Fruit fly (Drosophila melanogaster) whole organism, embryonic: ENCODE data around the gene CG9626.
A peak's percentile ranks its signal among the peaks of the same experiment; 100 is the strongest.

Source experiments
- Atf-2 ChIP-seq: fragments of 200-800 bp; sonication (Bioruptor generic); optimal IDR thresholded peaks from 2 replicates; lab custom pipeline; 2016; ENCODE audit warnings: missing biosample characterization, missing genetic modification characterization
- Bdp1 ChIP-seq: fragments of 200-800 bp; sonication (Bioruptor generic); optimal IDR thresholded peaks from 3 replicates; lab custom pipeline; 2016; ENCODE audit warnings: missing biosample characterization, missing genetic modification characterization
- CG10366 ChIP-seq: fragments of 200-800 bp; sonication (Bioruptor generic); IDR thresholded peaks from 2 replicates; pipeline ENCODE4 v1.3.6; 2022; ENCODE audit warnings: missing biosample characterization, missing genetic modification characterization
- CG12219 ChIP-seq: fragments of 200-800 bp; sonication (Bioruptor generic); optimal IDR thresholded peaks from 3 replicates; lab custom pipeline; 2018; ENCODE audit warnings: missing biosample characterization, mild to moderate bottlenecking, missing genetic modification characterization
- CG14667 ChIP-seq: fragments of 200-800 bp; sonication (Bioruptor generic); IDR thresholded peaks from 2 replicates; pipeline ENCODE4 v1.3.6; 2022; ENCODE audit warnings: missing biosample characterization, missing genetic modification characterization
- CG15011 ChIP-seq: fragments of 200-800 bp; sonication (Bioruptor generic); optimal IDR thresholded peaks from 3 replicates; lab custom pipeline; 2018; ENCODE audit warnings: missing biosample characterization, mild to moderate bottlenecking, missing genetic modification characterization
- CG15269 ChIP-seq: fragments of 200-800 bp; sonication (Bioruptor generic); optimal IDR thresholded peaks from 2 replicates; lab custom pipeline; 2018; ENCODE audit warnings: missing biosample characterization, mild to moderate bottlenecking, missing genetic modification characterization, moderate library complexity
- CG1647 ChIP-seq: fragments of 200-800 bp; sonication (Bioruptor generic); optimal IDR thresholded peaks from 3 replicates; lab custom pipeline; 2016; ENCODE audit warnings: missing biosample characterization, missing genetic modification characterization
- CG17328 ChIP-seq: fragments of 200-800 bp; sonication (Bioruptor generic); IDR thresholded peaks from 2 replicates; pipeline ENCODE4 v1.3.6; 2022; ENCODE audit warnings: missing biosample characterization, missing genetic modification characterization
- CG17568 ChIP-seq: fragments of 200-800 bp; sonication (Bioruptor generic); optimal IDR thresholded peaks from 2 replicates; lab custom pipeline; 2018; ENCODE audit warnings: missing biosample characterization, mild to moderate bottlenecking, missing genetic modification characterization, moderate library complexity
- CG17912 ChIP-seq: fragments of 200-800 bp; sonication (Bioruptor generic); optimal IDR thresholded peaks from 2 replicates; lab custom pipeline; 2018; ENCODE audit warnings: missing biosample characterization, mild to moderate bottlenecking, missing genetic modification characterization
- CG1792 ChIP-seq: fragments of 200-800 bp; sonication (Bioruptor generic); optimal IDR thresholded peaks from 2 replicates; lab custom pipeline; 2016; ENCODE audit warnings: missing biosample characterization, missing genetic modification characterization
- CG18599 ChIP-seq: fragments of 200-800 bp; sonication (Bioruptor generic); optimal IDR thresholded peaks from 3 replicates; lab custom pipeline; 2017; ENCODE audit warnings: missing biosample characterization, missing genetic modification characterization, mild to moderate bottlenecking, moderate library complexity, missing genetic modification reagents
- CG2199 ChIP-seq: fragments of 200-800 bp; sonication (Bioruptor generic); IDR thresholded peaks from 3 replicates; pipeline ENCODE4 v1.3.6; 2022; ENCODE audit warnings: missing biosample characterization, missing genetic modification characterization
- CG31365 ChIP-seq: fragments of 200-800 bp; sonication (Bioruptor generic); optimal IDR thresholded peaks from 2 replicates; lab custom pipeline; 2018; ENCODE audit warnings: missing biosample characterization, mild to moderate bottlenecking, missing genetic modification characterization
- CG32772 ChIP-seq: fragments of 200-800 bp; sonication (Bioruptor generic); IDR thresholded peaks from 2 replicates; pipeline ENCODE4 v1.3.6; 2022; ENCODE audit warnings: missing biosample characterization, missing genetic modification characterization
- CG3995 ChIP-seq: fragments of 200-800 bp; sonication (Bioruptor generic); optimal IDR thresholded peaks from 3 replicates; lab custom pipeline; 2016; ENCODE audit warnings: missing biosample characterization, missing genetic modification characterization
- CG4820 ChIP-seq: fragments of 200-800 bp; sonication (Bioruptor generic); optimal IDR thresholded peaks from 3 replicates; lab custom pipeline; 2016; ENCODE audit warnings: missing biosample characterization, missing genetic modification characterization
- CG6272 ChIP-seq: fragments of 200-800 bp; sonication (Bioruptor generic); IDR thresholded peaks from 2 replicates; pipeline ENCODE4 v1.3.6; 2022; ENCODE audit warnings: missing biosample characterization, missing genetic modification characterization
- CG6813 ChIP-seq: fragments of 200-800 bp; sonication (Bioruptor generic); optimal IDR thresholded peaks from 2 replicates; lab custom pipeline; 2017; ENCODE audit warnings: missing biosample characterization, missing genetic modification characterization, mild to moderate bottlenecking, moderate library complexity, missing genetic modification reagents
- CG7839 ChIP-seq: fragments of 200-800 bp; sonication (Bioruptor generic); optimal IDR thresholded peaks from 3 replicates; lab custom pipeline; 2018; ENCODE audit warnings: missing biosample characterization, mild to moderate bottlenecking, missing genetic modification characterization, moderate library complexity
- CG8924 ChIP-seq: fragments of 200-800 bp; optimal IDR thresholded peaks from 3 replicates; lab custom pipeline; 2019; ENCODE audit warnings: missing biosample characterization, mild to moderate bottlenecking, missing genetic modification characterization, moderate library complexity
- CoRest ChIP-seq: fragments of 200-800 bp; sonication (Bioruptor generic); optimal IDR thresholded peaks from 3 replicates; lab custom pipeline; 2018; ENCODE audit warnings: missing biosample characterization, mild to moderate bottlenecking, missing genetic modification characterization, moderate library complexity
- ERR ChIP-seq: fragments of 200-800 bp; sonication (Bioruptor generic); optimal IDR thresholded peaks from 2 replicates; lab custom pipeline; 2016; ENCODE audit warnings: missing biosample characterization, missing genetic modification characterization
- Hand ChIP-seq: fragments of 200-800 bp; sonication (Bioruptor generic); optimal IDR thresholded peaks from 2 replicates; lab custom pipeline; 2017; ENCODE audit warnings: mild to moderate bottlenecking, missing biosample characterization, missing genetic modification reagents, missing genetic modification characterization
- Hmr ChIP-seq: fragments of 200-800 bp; sonication (Bioruptor generic); optimal IDR thresholded peaks from 3 replicates; lab custom pipeline; 2017; ENCODE audit warnings: mild to moderate bottlenecking, missing biosample characterization, missing genetic modification reagents, missing genetic modification characterization
- Jarid2 ChIP-seq: fragments of 200-800 bp; sonication (Bioruptor generic); optimal IDR thresholded peaks from 3 replicates; lab custom pipeline; 2017; ENCODE audit warnings: mild to moderate bottlenecking, missing biosample characterization, missing genetic modification reagents, missing genetic modification characterization
- Med ChIP-seq: fragments of 200-800 bp; sonication (Bioruptor generic); peaks from one replicate; lab custom pipeline; 2016; ENCODE audit warnings: missing biosample characterization, missing genetic modification characterization, mild to moderate bottlenecking, inconsistent platforms, moderate library complexity
- Nf-YB ChIP-seq: fragments of 200-800 bp; sonication (Bioruptor generic); optimal IDR thresholded peaks from 3 replicates; lab custom pipeline; 2019; ENCODE audit warnings: missing biosample characterization, mild to moderate bottlenecking, missing genetic modification characterization, moderate library complexity
- Ptx1 ChIP-seq: fragments of 200-800 bp; sonication (Bioruptor generic); IDR thresholded peaks from 2 replicates; pipeline ENCODE4 v1.3.6; 2022; ENCODE audit warnings: missing biosample characterization, missing genetic modification characterization
- ase ChIP-seq: fragments of 200-800 bp; sonication (Bioruptor generic); IDR thresholded peaks from 3 replicates; pipeline ENCODE4 v1.3.6; 2022; ENCODE audit warnings: missing biosample characterization, missing genetic modification characterization
- bbx ChIP-seq: fragments of 200-800 bp; sonication (Bioruptor generic); IDR thresholded peaks from 2 replicates; pipeline ENCODE4 v1.3.6; 2022; ENCODE audit warnings: missing biosample characterization, missing genetic modification characterization; ENCODE audit not compliant: partially characterized antibody
- btn ChIP-seq: fragments of 200-800 bp; sonication (Bioruptor generic); optimal IDR thresholded peaks from 2 replicates; lab custom pipeline; 2016; ENCODE audit warnings: missing biosample characterization, missing genetic modification characterization
- croc ChIP-seq: fragments of 200-800 bp; sonication (Bioruptor generic); conservative IDR thresholded peaks from 3 replicates; pipeline ENCODE4 v1.3.6; 2022; ENCODE audit warnings: missing biosample characterization, missing genetic modification characterization
- crol ChIP-seq: fragments of 200-800 bp; sonication (Bioruptor generic); IDR thresholded peaks from 2 replicates; pipeline ENCODE4 v1.3.6; 2022; ENCODE audit warnings: missing biosample characterization, missing genetic modification characterization
- emc ChIP-seq: fragments of 200-800 bp; sonication (Bioruptor generic); optimal IDR thresholded peaks from 2 replicates; lab custom pipeline; 2016; ENCODE audit warnings: missing biosample characterization, missing genetic modification characterization
- gem ChIP-seq: fragments of 200-800 bp; sonication (Bioruptor generic); optimal IDR thresholded peaks from 2 replicates; lab custom pipeline; 2019; ENCODE audit warnings: missing biosample characterization, mild to moderate bottlenecking, missing genetic modification characterization, moderate library complexity
- gfzf ChIP-seq: fragments of 200-800 bp; sonication (Bioruptor generic); optimal IDR thresholded peaks from 2 replicates; lab custom pipeline; 2016; ENCODE audit warnings: missing biosample characterization, mild to moderate bottlenecking, missing genetic modification characterization, moderate library complexity
- grn ChIP-seq: fragments of 200-800 bp; sonication (Bioruptor generic); optimal IDR thresholded peaks from 3 replicates; lab custom pipeline; 2017; ENCODE audit warnings: missing biosample characterization, missing genetic modification characterization
- hb ChIP-seq: fragments of 200-800 bp; sonication (Bioruptor generic); IDR thresholded peaks from 3 replicates; pipeline ENCODE4 v1.3.6; 2022; ENCODE audit warnings: missing biosample characterization, missing genetic modification characterization; ENCODE audit not compliant: partially characterized antibody
- kah ChIP-seq: fragments of 200-800 bp; sonication (Bioruptor generic); optimal IDR thresholded peaks from 2 replicates; lab custom pipeline; 2018; ENCODE audit warnings: missing biosample characterization, mild to moderate bottlenecking, missing genetic modification characterization
- phol ChIP-seq: fragments of 200-800 bp; sonication (Bioruptor generic); optimal IDR thresholded peaks from 3 replicates; lab custom pipeline; 2018; ENCODE audit warnings: missing biosample characterization, mild to moderate bottlenecking, missing genetic modification characterization, moderate library complexity
- row ChIP-seq: fragments of 200-800 bp; sonication (Bioruptor generic); IDR thresholded peaks from 3 replicates; pipeline ENCODE4 v1.3.6; 2022; ENCODE audit warnings: missing biosample characterization, missing genetic modification characterization
- sc ChIP-seq, 3 experiments: fragments of >200 bp in 2 of 3; fragments of 200-800 bp in 1 of 3; sonication (Bioruptor generic) in 1 of 3; optimal IDR thresholded peaks; 2 replicates in 2 of 3; 3 replicates in 1 of 3; lab custom pipeline; 2017; ENCODE audit warnings: mild to moderate bottlenecking in 1 of 3, missing biosample characterization in 1 of 3, missing genetic modification characterization in 1 of 3, missing genetic modification reagents in 1 of 3
- sens-2 ChIP-seq: fragments of 200-800 bp; sonication (Bioruptor generic); IDR thresholded peaks from 2 replicates; pipeline ENCODE4 v1.3.6; 2022; ENCODE audit warnings: missing biosample characterization, missing genetic modification characterization
- sr ChIP-seq: fragments of 200-800 bp; sonication (Bioruptor generic); IDR thresholded peaks from 3 replicates; pipeline ENCODE4 v1.3.6; 2022; ENCODE audit warnings: missing biosample characterization, missing genetic modification characterization
- tgo ChIP-seq: fragments of 200-800 bp; sonication (Bioruptor generic); IDR thresholded peaks from 3 replicates; pipeline ENCODE4 v1.3.6; 2022; ENCODE audit warnings: missing biosample characterization, missing genetic modification characterization
- tll ChIP-seq, 2 experiments: fragments of 200-800 bp in 1 of 2; fragments of >200 bp in 1 of 2; sonication (Bioruptor generic) in 1 of 2; optimal IDR thresholded peaks; 2 replicates each; lab custom pipeline; 2017 to 2019; ENCODE audit warnings: missing biosample characterization in 2 of 2, missing genetic modification characterization in 2 of 2, mild to moderate bottlenecking in 1 of 2, moderate library complexity in 1 of 2
- ttk ChIP-seq: fragments of 200-800 bp; sonication (Bioruptor generic); IDR thresholded peaks from 2 replicates; pipeline ENCODE4 v2.1.2; 2022; ENCODE audit warnings: missing biosample characterization, missing genetic modification characterization
- yki ChIP-seq: fragments of >200 bp; optimal IDR thresholded peaks from 3 replicates; lab custom pipeline; 2018

CG9626 gene

DNA sequence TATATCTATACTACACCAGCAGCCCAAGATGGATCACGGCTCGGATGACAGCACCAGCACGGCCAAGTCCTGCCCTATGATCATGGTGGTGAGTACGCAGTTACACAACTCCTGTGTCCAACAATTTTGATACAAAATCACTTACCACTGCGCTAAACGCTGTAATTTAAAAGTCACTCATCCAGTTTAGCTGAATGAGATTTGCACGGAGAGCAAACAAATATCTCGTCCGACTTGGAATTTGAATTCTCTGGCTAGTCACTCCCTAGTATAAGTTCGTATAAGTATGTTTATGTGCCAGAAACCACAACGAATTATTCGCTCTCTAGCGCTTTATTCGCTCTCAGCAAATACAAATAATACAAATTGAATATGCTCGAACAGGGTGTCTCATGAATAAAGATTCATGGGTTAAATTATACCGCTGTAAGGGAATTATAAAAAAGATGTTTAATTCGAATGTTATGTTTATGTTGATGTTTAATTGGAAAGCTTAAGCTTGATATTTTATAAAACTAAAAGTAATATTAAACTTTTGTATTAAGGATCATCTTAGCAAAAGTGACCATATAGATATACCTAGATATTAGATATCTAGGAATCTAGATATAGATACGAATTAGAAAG lies 17.0 kb upstream of the CG9626 start (continued):
- TF ChIP-seq CG15269 (tag; lab: Kevin White, UChicago), result no peak
- no peak for TF ChIP-seq CG1647 (GFP tag; lab: Kevin White, UChicago)
- no peak for TF ChIP-seq ttk
- peak; percentile 53 for TF ChIP-seq Hmr
- TF ChIP-seq sc (optimal IDR thresholded peaks at IDR 0.05; lab: Kevin White, UChicago), result no peak
- no peak for TF ChIP-seq sc (GFP tag; optimal IDR thresholded peaks at IDR 0.05; lab: Kevin White, UChicago)
- no peak for TF ChIP-seq ase (GFP tag; lab: Robert Waterston, UW)
- TF ChIP-seq kah (GFP tag; lab: Kevin White, UChicago), result no peak
- TF ChIP-seq sens-2 (GFP tag; lab: Robert Waterston, UW), result no peak
- TF ChIP-seq grn (GFP tag; lab: Kevin White, UChicago), result no peak
- TF ChIP-seq CG1792 (GFP tag; lab: Kevin White, UChicago), result no peak
- TF ChIP-seq CG17912 (GFP tag; lab: Kevin White, UChicago), result no peak
- no peak for TF ChIP-seq CG18599 (GFP tag; lab: Kevin White, UChicago)
- TF ChIP-seq Atf-2, result no peak
- TF ChIP-seq phol (tag; lab: Kevin White, UChicago), result no peak
- TF ChIP-seq row (GFP tag; lab: Robert Waterston, UW), result peak; percentile 47; the same call in 1 of the 3 replicates
- no peak for TF ChIP-seq btn (GFP tag; lab: Kevin White, UChicago)
- TF ChIP-seq gem (tag; lab: Kevin White, UChicago), result no peak
- TF ChIP-seq CG12219, result peak; percentile 14
- TF ChIP-seq emc, result no peak
- no peak for TF ChIP-seq tll (GFP tag; optimal IDR thresholded peaks at IDR 0.05; lab: Kevin White, UChicago)
- no peak for TF ChIP-seq gfzf (GFP tag; lab: Kevin White, UChicago)
- TF ChIP-seq CG17568, result no peak
- no peak for TF ChIP-seq bbx (GFP tag; lab: Robert Waterston, UW)
- TF ChIP-seq hb (GFP tag; lab: Robert Waterston, UW), result no peak
- no peak for TF ChIP-seq CG2199 (GFP tag; lab: Robert Waterston, UW)
- TF ChIP-seq CG6813 (GFP tag; lab: Kevin White, UChicago), result peak; percentile 46
- no peak for TF ChIP-seq Nf-YB (GFP tag; lab: Kevin White, UChicago)
- no peak for TF ChIP-seq CG14667 (GFP tag; lab: Robert Waterston, UW)
- no peak for TF ChIP-seq yki (lab: Kevin White, UChicago)
- TF ChIP-seq crol (GFP tag; lab: Robert Waterston, UW), result no peak
- TF ChIP-seq CG4820, result no peak
- no peak for TF ChIP-seq CG3995 (GFP tag; lab: Kevin White, UChicago)
- TF ChIP-seq sr, result no peak
- TF ChIP-seq CG31365 (tag; lab: Kevin White, UChicago), result peak; percentile 6
- no peak for TF ChIP-seq CG17328
- TF ChIP-seq Ptx1 (GFP tag; lab: Robert Waterston, UW), result no peak
- TF ChIP-seq CG8924 (tag; lab: Kevin White, UChicago), result peak; percentile 25
- TF ChIP-seq Hand (GFP tag; lab: Kevin White, UChicago), result peak; percentile 1
- no peak for TF ChIP-seq CoRest (tag; lab: Kevin White, UChicago)
- TF ChIP-seq tgo (GFP tag; lab: Robert Waterston, UW), result no peak; the same call in 2 of the 3 replicates
- TF ChIP-seq Bdp1 (GFP tag; lab: Kevin White, UChicago), result no peak
- TF ChIP-seq CG7839 (tag; lab: Kevin White, UChicago), result no peak
- peak; percentile 47 for TF ChIP-seq Jarid2 (GFP tag; lab: Kevin White, UChicago)
- TF ChIP-seq CG32772 (GFP tag; lab: Robert Waterston, UW), result no peak
- TF ChIP-seq CG6272, result no peak
- no peak for TF ChIP-seq ERR (GFP tag; lab: Kevin White, UChicago)
- peak; percentile 79 for TF ChIP-seq Med (GFP tag; lab: Kevin White, UChicago)
- no peak for TF ChIP-seq croc (GFP tag; lab: Robert Waterston, UW)
- TF ChIP-seq CG10366 (GFP tag; lab: Robert Waterston, UW), result peak; percentile 68
- peak; percentile 13 for TF ChIP-seq CG15011 (GFP tag; lab: Kevin White, UChicago)
